Fruit fly (Drosophila melanogaster) whole organism, embryonic: ENCODE results near the gene CG14439.

Experiments used
- B-H1 ChIP-seq: fragments of 200-800 bp; sonication (Bioruptor generic); IDR thresholded peaks from 3 replicates; pipeline ENCODE4 v1.3.6; 2022; ENCODE audit warnings: missing biosample characterization, missing genetic modification characterization
- C15 ChIP-seq: fragments of 200-800 bp; sonication (Bioruptor generic); IDR thresholded peaks from 3 replicates; pipeline ENCODE4 v1.3.6; 2022; ENCODE audit warnings: missing biosample characterization, missing genetic modification characterization
- CG10431 ChIP-seq: fragments of 200-800 bp; sonication (Bioruptor generic); optimal IDR thresholded peaks from 3 replicates; lab custom pipeline; 2018; ENCODE audit warnings: missing biosample characterization, mild to moderate bottlenecking, missing genetic modification characterization
- CG10959 ChIP-seq: fragments of 200-800 bp; sonication (Bioruptor generic); IDR thresholded peaks from 2 replicates; pipeline ENCODE4 v1.3.6; 2022; ENCODE audit warnings: missing biosample characterization, missing genetic modification characterization
- CG12391 ChIP-seq: fragments of 200-800 bp; sonication (Bioruptor generic); optimal IDR thresholded peaks from 3 replicates; lab custom pipeline; 2018; ENCODE audit warnings: missing biosample characterization, mild to moderate bottlenecking, missing genetic modification characterization, moderate library complexity
- CG12942 ChIP-seq: fragments of 200-800 bp; sonication (Bioruptor generic); optimal IDR thresholded peaks from 3 replicates; lab custom pipeline; 2016; ENCODE audit warnings: missing biosample characterization, missing genetic modification characterization
- CG14441 ChIP-seq: fragments of 200-800 bp; sonication (Bioruptor generic); IDR thresholded peaks from 2 replicates; pipeline ENCODE4 v1.3.6; 2022; ENCODE audit warnings: missing biosample characterization, missing genetic modification characterization
- CG1603 ChIP-seq: fragments of 200-800 bp; sonication (Bioruptor generic); optimal IDR thresholded peaks from 2 replicates; lab custom pipeline; 2019; ENCODE audit warnings: missing biosample characterization, mild to moderate bottlenecking, missing genetic modification characterization, moderate library complexity
- CG18011 ChIP-seq: fragments of 200-800 bp; sonication (Bioruptor generic); optimal IDR thresholded peaks from 2 replicates; lab custom pipeline; 2017; ENCODE audit warnings: missing biosample characterization, missing genetic modification characterization, mild to moderate bottlenecking, moderate library complexity, missing genotype
- CG2875 ChIP-seq: fragments of 200-800 bp; sonication (Bioruptor generic); optimal IDR thresholded peaks from 2 replicates; lab custom pipeline; 2017; ENCODE audit warnings: missing biosample characterization, mild to moderate bottlenecking, missing genetic modification characterization, missing genetic modification reagents
- CG34224 ChIP-seq: fragments of 200-800 bp; sonication (Bioruptor generic); IDR thresholded peaks from 3 replicates; pipeline ENCODE4 v1.3.6; 2022; ENCODE audit warnings: missing biosample characterization, missing genetic modification characterization; ENCODE audit not compliant: partially characterized antibody
- CG34376 ChIP-seq: fragments of 200-800 bp; sonication (Bioruptor generic); optimal IDR thresholded peaks from 2 replicates; lab custom pipeline; 2018; ENCODE audit warnings: missing biosample characterization, mild to moderate bottlenecking, missing genetic modification characterization
- CG6272 ChIP-seq: fragments of 200-800 bp; sonication (Bioruptor generic); IDR thresholded peaks from 2 replicates; pipeline ENCODE4 v1.3.6; 2022; ENCODE audit warnings: missing biosample characterization, missing genetic modification characterization
- CG7786 ChIP-seq: fragments of 200-800 bp; sonication (Bioruptor generic); optimal IDR thresholded peaks from 2 replicates; lab custom pipeline; 2016; ENCODE audit warnings: missing biosample characterization, missing genetic modification characterization
- CG8290 ChIP-seq, 3 experiments: fragments of 200-800 bp; sonication (Bioruptor generic); optimal IDR thresholded peaks; 2 replicates each; lab custom pipeline; 2016 to 2019; ENCODE audit warnings: missing biosample characterization in 3 of 3, missing genetic modification characterization in 3 of 3, mild to moderate bottlenecking in 2 of 3, moderate library complexity in 1 of 3
- CG9817 ChIP-seq: fragments of 200-800 bp; sonication (Bioruptor generic); optimal IDR thresholded peaks from 2 replicates; lab custom pipeline; 2018; ENCODE audit warnings: missing biosample characterization, mild to moderate bottlenecking, missing genetic modification characterization, moderate library complexity
- CTCF ChIP-seq: fragments of 200-800 bp; sonication (Bioruptor generic); optimal IDR thresholded peaks from 2 replicates; lab custom pipeline; 2017; ENCODE audit warnings: missing biosample characterization, mild to moderate bottlenecking, missing genetic modification characterization, moderate library complexity
- Dll ChIP-seq: fragments of 200-800 bp; sonication (Bioruptor generic); IDR thresholded peaks from 4 replicates; pipeline ENCODE4 v1.3.6; 2022; ENCODE audit warnings: missing biosample characterization, missing genetic modification characterization; ENCODE audit not compliant: partially characterized antibody
- Dp ChIP-seq: fragments of 200-800 bp; sonication (Bioruptor generic); optimal IDR thresholded peaks from 2 replicates; lab custom pipeline; 2018; ENCODE audit warnings: missing biosample characterization, mild to moderate bottlenecking, missing genetic modification characterization, moderate library complexity
- Ets97D ChIP-seq: fragments of 200-800 bp; sonication (Bioruptor generic); optimal IDR thresholded peaks from 3 replicates; lab custom pipeline; 2016; ENCODE audit warnings: missing biosample characterization, missing genetic modification characterization
- H15 ChIP-seq: fragments of 200-800 bp; sonication (Bioruptor generic); IDR thresholded peaks from 3 replicates; pipeline ENCODE4 v1.3.6; 2022; ENCODE audit warnings: missing biosample characterization, missing genetic modification characterization
- HmgZ ChIP-seq: fragments of 200-800 bp; sonication (Bioruptor generic); optimal IDR thresholded peaks from 2 replicates; lab custom pipeline; 2018; ENCODE audit warnings: missing biosample characterization, mild to moderate bottlenecking, missing genetic modification characterization
- Hr39 ChIP-seq: fragments of >200 bp; optimal IDR thresholded peaks from 2 replicates; lab custom pipeline; 2017
- Hr51 ChIP-seq, 2 experiments: fragments of 200-800 bp; sonication (Bioruptor generic); optimal IDR thresholded peaks; 2 replicates in 1 of 2; 3 replicates in 1 of 2; lab custom pipeline; 2016 to 2018; ENCODE audit warnings: missing biosample characterization in 2 of 2, missing genetic modification characterization in 2 of 2, mild to moderate bottlenecking in 1 of 2, moderate library complexity in 1 of 2
- Oli ChIP-seq: fragments of 200-800 bp; sonication (Bioruptor generic); optimal IDR thresholded peaks from 2 replicates; lab custom pipeline; 2018; ENCODE audit warnings: missing biosample characterization, mild to moderate bottlenecking, missing genetic modification characterization, moderate library complexity
- Six4 ChIP-seq: fragments of 200-800 bp; sonication (Bioruptor generic); optimal IDR thresholded peaks from 2 replicates; lab custom pipeline; 2016; ENCODE audit warnings: missing biosample characterization, missing genetic modification characterization
- Xbp1 ChIP-seq: fragments of 200-800 bp; sonication (Bioruptor generic); optimal IDR thresholded peaks from 3 replicates; lab custom pipeline; 2016; ENCODE audit warnings: missing biosample characterization, mild to moderate bottlenecking, missing genetic modification characterization
- aop ChIP-seq: fragments of 200-800 bp; sonication (Bioruptor generic); IDR thresholded peaks from 2 replicates; pipeline ENCODE4 v1.3.6; 2022; ENCODE audit warnings: missing biosample characterization, missing genetic modification characterization
- cad ChIP-seq: fragments of >200 bp; optimal IDR thresholded peaks from 2 replicates; lab custom pipeline; 2017; ENCODE audit warnings: missing biosample characterization, missing genetic modification characterization
- chn ChIP-seq: fragments of 200-800 bp; sonication (Bioruptor generic); optimal IDR thresholded peaks from 2 replicates; lab custom pipeline; 2016; ENCODE audit warnings: missing biosample characterization, missing genetic modification characterization
- croc ChIP-seq: fragments of 200-800 bp; sonication (Bioruptor generic); conservative IDR thresholded peaks from 3 replicates; pipeline ENCODE4 v1.3.6; 2022; ENCODE audit warnings: missing biosample characterization, missing genetic modification characterization
- crol ChIP-seq: fragments of 200-800 bp; sonication (Bioruptor generic); IDR thresholded peaks from 2 replicates; pipeline ENCODE4 v1.3.6; 2022; ENCODE audit warnings: missing biosample characterization, missing genetic modification characterization
- dati ChIP-seq: fragments of 200-800 bp; sonication (Bioruptor generic); IDR thresholded peaks from 2 replicates; pipeline ENCODE4 v1.3.6; 2022; ENCODE audit warnings: missing biosample characterization, missing genetic modification characterization
- gsb ChIP-seq: fragments of 200-800 bp; sonication (Bioruptor generic); IDR thresholded peaks from 2 replicates; pipeline ENCODE4 v1.3.6; 2022; ENCODE audit warnings: missing biosample characterization, missing genetic modification characterization
- gsb-n ChIP-seq: fragments of 200-800 bp; sonication (Bioruptor generic); optimal IDR thresholded peaks from 3 replicates; lab custom pipeline; 2018; ENCODE audit warnings: missing biosample characterization, mild to moderate bottlenecking, missing genetic modification characterization
- h ChIP-seq: fragments of >200 bp; optimal IDR thresholded peaks from 2 replicates; lab custom pipeline; 2017
- mam ChIP-seq: fragments of 200-800 bp; sonication (Bioruptor generic); optimal IDR thresholded peaks from 3 replicates; lab custom pipeline; 2016; ENCODE audit warnings: missing biosample characterization, missing genetic modification characterization
- p53 ChIP-seq: fragments of 200-800 bp; sonication (Bioruptor generic); optimal IDR thresholded peaks from 2 replicates; lab custom pipeline; 2016; ENCODE audit warnings: missing biosample characterization, missing genetic modification characterization
- peb ChIP-seq: fragments of 200-800 bp; sonication (Bioruptor generic); IDR thresholded peaks from 2 replicates; pipeline ENCODE4 v1.3.6; 2022; ENCODE audit warnings: missing biosample characterization, missing genetic modification characterization
- pfk ChIP-seq: fragments of 200-800 bp; sonication (Bioruptor generic); optimal IDR thresholded peaks from 2 replicates; lab custom pipeline; 2018; ENCODE audit warnings: missing biosample characterization, mild to moderate bottlenecking, missing genetic modification characterization, moderate library complexity
- sim ChIP-seq: fragments of 200-800 bp; sonication (Bioruptor generic); IDR thresholded peaks from 2 replicates; pipeline ENCODE4 v1.3.6; 2022; ENCODE audit warnings: missing biosample characterization, missing genetic modification characterization
- sima ChIP-seq: fragments of 200-800 bp; sonication (Bioruptor generic); optimal IDR thresholded peaks from 2 replicates; lab custom pipeline; 2016; ENCODE audit warnings: missing biosample characterization, missing genetic modification characterization
- stwl ChIP-seq: fragments of 200-800 bp; sonication (Bioruptor generic); optimal IDR thresholded peaks from 3 replicates; lab custom pipeline; 2018; ENCODE audit warnings: missing biosample characterization, mild to moderate bottlenecking, missing genetic modification characterization, moderate library complexity
- ttk ChIP-seq: fragments of 200-800 bp; sonication (Bioruptor generic); IDR thresholded peaks from 2 replicates; pipeline ENCODE4 v2.1.2; 2022; ENCODE audit warnings: missing biosample characterization, missing genetic modification characterization
- vnd ChIP-seq: fragments of 200-800 bp; sonication (Bioruptor generic); IDR thresholded peaks from 3 replicates; pipeline ENCODE4 v1.3.6; 2022; ENCODE audit warnings: missing biosample characterization, missing genetic modification characterization; ENCODE audit not compliant: partially characterized antibody
- vvl ChIP-seq: fragments of 200-800 bp; sonication (Bioruptor generic); IDR thresholded peaks from 2 replicates; pipeline ENCODE4 v1.3.6; 2022; ENCODE audit warnings: missing biosample characterization, missing genetic modification characterization
- zfh2 ChIP-seq: fragments of 200-800 bp; sonication (Bioruptor generic); optimal IDR thresholded peaks from 2 replicates; lab custom pipeline; 2016; ENCODE audit warnings: missing biosample characterization, missing genetic modification characterization

Gene CG14439

DNA sequence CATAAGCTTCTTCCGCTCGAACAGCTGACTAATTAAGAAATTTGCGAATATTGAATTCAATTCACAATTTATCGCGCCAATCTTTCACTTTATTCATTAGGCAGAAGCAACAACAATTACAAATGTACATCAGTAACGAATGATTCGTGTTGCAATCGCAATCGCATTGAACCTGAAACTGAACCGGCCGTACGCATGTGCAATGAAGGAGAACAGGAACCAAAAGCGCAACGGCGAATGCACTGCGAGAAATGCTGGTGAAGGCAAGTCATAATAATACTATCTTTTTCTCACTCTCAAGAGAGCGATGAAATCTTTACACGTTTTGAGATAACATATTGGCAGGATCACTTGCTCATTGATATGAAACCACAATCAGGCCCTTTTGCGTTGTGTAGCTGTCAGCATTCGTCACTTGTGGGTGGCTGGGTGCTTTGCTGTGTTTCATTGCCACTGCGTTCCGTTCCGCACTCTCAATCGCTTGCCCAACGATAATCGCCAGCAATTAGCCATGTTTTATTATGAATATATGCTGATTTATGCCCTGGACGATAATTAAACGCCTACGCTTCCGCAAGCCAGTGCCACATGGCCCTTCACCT is 22.3 kb upstream of the CG14439 start:
- TF ChIP-seq pfk (GFP tag; lab: Kevin White, UChicago) (peak; percentile 78), CG18011 (GFP tag; lab: Kevin White, UChicago) (peak; percentile 94), Ets97D (GFP tag; lab: Kevin White, UChicago) (no peak), CG9817 (tag; lab: Kevin White, UChicago) (no peak), stwl (tag; lab: Kevin White, UChicago) (peak; percentile 36), CG14441 (GFP tag; lab: Robert Waterston, UW) (0 out of 2 replicates have a peak, but pooled peaks have one; percentile 37), CG1603 (no peak), CG8290 (GFP tag; optimal IDR thresholded peaks at IDR 0.05; lab: Kevin White, UChicago) (peak; percentile 31), CG8290 (tag; optimal IDR thresholded peaks at IDR 0.05; lab: Kevin White, UChicago) (no peak)
- TF ChIP-seq, all 482 proteins: peak for 5

DNA sequence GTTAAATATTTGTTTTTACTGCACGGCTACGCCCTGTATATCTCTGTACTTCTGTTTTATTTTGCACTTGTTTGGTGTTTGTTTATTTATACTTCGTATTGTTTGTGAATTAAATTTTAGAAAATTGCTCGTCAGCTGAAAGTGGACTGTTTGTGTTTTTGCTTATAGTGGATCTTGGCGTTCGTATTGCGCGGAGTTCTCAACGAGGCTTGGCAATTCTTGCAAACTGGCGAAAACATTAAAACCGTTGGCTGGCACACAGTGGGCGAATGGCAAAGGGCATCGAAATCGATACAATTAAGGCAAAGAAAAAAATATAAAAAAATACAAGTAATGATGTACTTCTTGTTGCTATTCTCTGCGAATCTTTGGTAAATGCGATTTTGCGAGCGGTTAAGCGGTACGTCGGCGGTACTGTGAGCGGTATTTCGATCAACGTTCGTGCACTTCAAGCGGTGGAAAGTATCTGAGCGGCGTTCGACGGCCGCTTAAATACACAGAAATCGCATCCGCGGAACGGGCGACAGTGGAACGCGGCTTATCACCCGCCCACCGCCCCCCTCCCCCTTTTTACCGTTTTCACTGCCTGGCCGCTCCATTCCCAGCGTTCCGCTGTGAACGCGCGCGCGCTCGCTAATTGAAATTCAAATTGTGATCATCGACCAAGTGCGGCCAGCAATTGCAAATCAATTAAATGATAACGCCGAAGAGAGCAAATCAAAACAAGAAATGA is 20.4 kb upstream of the CG14439 start:
- no peak for TF ChIP-seq vnd (GFP tag; lab: Robert Waterston, UW)
- no peak for TF ChIP-seq ttk (GFP tag; lab: Robert Waterston, UW)
- TF ChIP-seq Hr39 (lab: Kevin White, UChicago): no peak
- TF ChIP-seq chn (GFP tag; lab: Kevin White, UChicago): no peak
- no peak for TF ChIP-seq h
- TF ChIP-seq mam (GFP tag; lab: Kevin White, UChicago): no peak
- TF ChIP-seq C15 (GFP tag; lab: Robert Waterston, UW): no peak
- TF ChIP-seq CG6272: 0 out of 2 replicates have a peak, but pooled peaks have one; percentile 20
- peak; percentile 82 for TF ChIP-seq crol
- no peak for TF ChIP-seq cad (GFP tag; lab: Kevin White, UChicago)
- TF ChIP-seq dati (GFP tag; lab: Robert Waterston, UW): no peak
- TF ChIP-seq zfh2: no peak
- TF ChIP-seq gsb (GFP tag; lab: Robert Waterston, UW): no peak
- peak; percentile 15 for TF ChIP-seq CG8290 (GFP tag; optimal IDR thresholded peaks at IDR 0.05; lab: Kevin White, UChicago)
- TF ChIP-seq CG8290 (tag; optimal IDR thresholded peaks at IDR 0.05; lab: Kevin White, UChicago): peak in 1 of 2 experiments; percentile 27
- TF ChIP-seq CG12942 (GFP tag; lab: Kevin White, UChicago): no peak
- TF ChIP-seq aop: no peak
- no peak for TF ChIP-seq peb (GFP tag; lab: Robert Waterston, UW)
- no peak for TF ChIP-seq HmgZ
- 0 out of 2 replicates have a peak, but pooled peaks have one; percentile 24 for TF ChIP-seq vvl
- TF ChIP-seq Dll (GFP tag; lab: Robert Waterston, UW): 0 out of 4 replicates have a peak, but pooled peaks have one; percentile 12
- peak; percentile 7 for TF ChIP-seq CG18011 (GFP tag; lab: Kevin White, UChicago)
- no peak for TF ChIP-seq CTCF (GFP tag; lab: Kevin White, UChicago)
- no peak for TF ChIP-seq CG34376 (GFP tag; lab: Kevin White, UChicago)
- no peak for TF ChIP-seq CG10431 (GFP tag; lab: Kevin White, UChicago)
- TF ChIP-seq Oli (tag; lab: Kevin White, UChicago): no peak
- peak; percentile 93 for TF ChIP-seq pfk (GFP tag; lab: Kevin White, UChicago)
- TF ChIP-seq croc (GFP tag; lab: Robert Waterston, UW): no peak
- TF ChIP-seq Hr51 (GFP tag; optimal IDR thresholded peaks at IDR 0.05; lab: Kevin White, UChicago): no peak
- no peak for TF ChIP-seq p53 (GFP tag; lab: Kevin White, UChicago)
- no peak for TF ChIP-seq B-H1
- no peak for TF ChIP-seq Xbp1
- TF ChIP-seq gsb-n (tag; lab: Kevin White, UChicago): no peak
- no peak for TF ChIP-seq CG7786 (GFP tag; lab: Kevin White, UChicago)
- TF ChIP-seq CG2875 (GFP tag; lab: Kevin White, UChicago): no peak
- TF ChIP-seq Dp (GFP tag; lab: Kevin White, UChicago): peak; percentile 46
- no peak for TF ChIP-seq sima
- TF ChIP-seq CG12391: no peak
- no peak for TF ChIP-seq sim (GFP tag; lab: Robert Waterston, UW)
- no peak for TF ChIP-seq CG10959 (GFP tag; lab: Robert Waterston, UW)
- TF ChIP-seq Six4: no peak
- no peak for TF ChIP-seq CG34224 (GFP tag; lab: Robert Waterston, UW)
- no peak for TF ChIP-seq H15 (GFP tag; lab: Robert Waterston, UW)
